Worm (Caenorhabditis elegans) whole organism, L4 larva: ENCODE data around the gene samp-1.

Experiments used
- ces-1 ChIP-seq: fragments of 150-350 bp; sonication (generic microtip); optimal IDR thresholded peaks from 4 replicates; lab custom pipeline; 2014; ENCODE audit warnings: missing biosample characterization, missing genetic modification reagents, missing genetic modification characterization
- fkh-10 ChIP-seq: fragments of 150-350 bp; optimal IDR thresholded peaks from 2 replicates; lab custom pipeline; 2014; ENCODE audit warnings: missing biosample characterization, missing genetic modification reagents, missing genetic modification characterization
- nhr-10 ChIP-seq: fragments of 150-350 bp; optimal IDR thresholded peaks from 2 replicates; lab custom pipeline; 2014; ENCODE audit warnings: missing biosample characterization, missing genetic modification characterization
- pqm-1 ChIP-seq: sonication (generic microtip); optimal IDR thresholded peaks from 2 replicates; lab custom pipeline; 2017; ENCODE audit warnings: missing biosample characterization, missing genetic modification characterization

DNA sequence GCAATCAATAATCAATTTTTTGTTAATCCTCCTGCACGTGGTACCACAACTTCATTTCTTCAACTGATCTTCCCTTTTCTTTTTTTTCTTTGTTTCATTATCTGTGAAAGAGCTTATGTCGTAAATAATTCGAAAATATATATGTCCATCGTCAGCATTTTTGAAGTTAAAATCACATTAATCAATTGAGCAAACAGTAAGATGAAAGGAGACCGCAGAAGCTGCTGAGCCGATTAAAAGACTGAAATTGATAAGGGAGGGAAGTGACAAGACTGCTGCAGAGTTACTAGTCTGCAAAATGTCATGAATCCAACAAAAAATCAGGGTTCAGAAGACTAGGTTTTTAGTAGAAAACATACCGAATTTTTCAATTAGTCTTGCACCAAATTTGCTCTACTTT lies 18.9 kb upstream of the samp-1 start:
- TF ChIP-seq pqm-1 (tag; lab: Kevin White, UChicago) (peak; percentile 71), nhr-10 (tag; lab: Kevin White, UChicago) (no peak), ces-1 (GFP tag; lab: Kevin White, UChicago) (no peak), fkh-10 (no peak)
